Worm (Caenorhabditis elegans): Measurements from ENCODE around the gene T13H5.8.

The T13H5.8 gene

DNA sequence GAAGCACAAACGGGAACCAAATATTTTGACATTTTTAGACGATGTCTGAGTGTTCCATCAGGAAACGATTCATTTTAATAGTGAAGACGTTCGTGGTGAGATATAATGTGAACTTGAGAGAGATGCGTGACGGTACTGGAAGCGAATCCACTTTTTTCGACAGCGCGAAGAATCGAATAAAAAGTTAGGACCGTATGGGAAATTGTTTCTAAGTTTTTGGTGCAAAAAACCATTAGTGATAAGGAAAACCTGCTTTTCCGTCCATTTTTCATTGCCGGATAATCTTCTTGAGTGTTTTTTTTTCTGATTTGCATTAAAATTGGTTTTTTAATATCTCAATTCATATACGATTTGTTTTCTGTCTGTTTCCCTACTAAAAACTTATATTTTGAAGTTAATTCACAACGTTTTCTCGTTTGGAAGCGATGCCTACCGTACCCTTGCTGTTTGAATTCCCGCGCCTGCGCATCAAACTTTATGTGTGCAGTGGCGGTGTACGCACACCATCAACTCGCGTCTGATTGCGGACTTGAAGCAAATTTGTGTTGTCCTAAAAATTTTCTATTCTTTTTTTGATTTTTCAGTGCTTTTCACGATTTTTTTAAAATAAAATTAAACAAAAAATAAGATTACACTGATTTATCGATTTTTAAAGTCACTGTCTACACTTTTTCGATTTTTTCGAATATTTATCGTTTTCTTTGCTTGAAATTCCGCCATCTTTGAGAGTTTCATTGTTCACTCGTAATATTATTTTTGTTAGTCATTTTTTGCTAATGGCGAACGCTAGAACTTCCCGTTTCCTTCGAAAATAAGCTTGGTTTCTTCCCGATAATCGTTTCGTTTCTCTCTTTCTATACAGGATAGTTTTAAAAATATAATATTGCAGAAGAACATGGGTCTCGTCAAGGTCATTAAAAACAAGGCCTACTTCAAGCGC, 51.0 kb downstream of the T13H5.8 start, which contains the start of the genes col-38 and rpl-5 (continued):
- TF ChIP-seq cey-2 (tag; optimal IDR thresholded peaks at IDR 0.05; ENCODE audit: borderline replicate concordance, insufficient read depth) = no peak
- no peak for TF ChIP-seq nhr-41 (GFP tag; IDR thresholded peaks at IDR 0.05)
- TF ChIP-seq set-16 (GFP tag; IDR thresholded peaks at IDR 0.05) = no peak
- peak; percentile 87 for TF ChIP-seq rbr-2 (tag; optimal IDR thresholded peaks at IDR 0.05)
- TF ChIP-seq nhr-11 (tag; optimal IDR thresholded peaks at IDR 0.05) = peak; percentile 87
- TF ChIP-seq vab-7 (GFP tag; IDR thresholded peaks at IDR 0.05) = no peak
- TF ChIP-seq arid-1 (GFP tag; conservative IDR thresholded peaks at IDR 0.05) = peak; percentile 60; the same call in 1 of the 2 replicates
- TF ChIP-seq hlh-11 (tag; optimal IDR thresholded peaks at IDR 0.05) = peak; percentile 82
